Fruit fly (Drosophila melanogaster) whole organism, embryonic: Measurements from ENCODE around the gene tipE.

ENCODE experiments used
- Atf3 ChIP-seq: fragments of 200-800 bp; sonication (Bioruptor generic); optimal IDR thresholded peaks from 3 replicates; lab custom pipeline; 2016; ENCODE audit warnings: missing biosample characterization, missing genetic modification characterization
- Awh ChIP-seq: fragments of 200-800 bp; sonication (Bioruptor generic); IDR thresholded peaks from 2 replicates; pipeline ENCODE4, ENCODE4 v1.3.6; 2022; ENCODE audit warnings: missing biosample characterization, missing genetic modification characterization
- Bgb ChIP-seq: fragments of 200-800 bp; sonication (Bioruptor generic); IDR thresholded peaks from 2 replicates; pipeline ENCODE4 v1.3.6; 2022; ENCODE audit warnings: missing biosample characterization, missing genetic modification characterization; ENCODE audit not compliant: partially characterized antibody
- Blimp-1 ChIP-seq: fragments of 200-800 bp; sonication (Bioruptor generic); optimal IDR thresholded peaks from 3 replicates; lab custom pipeline; 2018; ENCODE audit warnings: missing biosample characterization, missing genetic modification characterization, mild to moderate bottlenecking, moderate library complexity, missing genetic modification reagents
- Bteb2 ChIP-seq: fragments of 200-800 bp; sonication (Bioruptor generic); optimal IDR thresholded peaks from 2 replicates; lab custom pipeline; 2016; ENCODE audit warnings: missing biosample characterization, missing genetic modification characterization
- CG11085 ChIP-seq: fragments of 200-800 bp; sonication (Bioruptor generic); IDR thresholded peaks from 2 replicates; pipeline ENCODE4 v1.3.6; 2022; ENCODE audit warnings: missing biosample characterization, missing genetic modification characterization
- CG11093 ChIP-seq: fragments of 200-800 bp; sonication (Bioruptor generic); IDR thresholded peaks from 3 replicates; pipeline ENCODE4 v1.3.6; 2022; ENCODE audit warnings: missing biosample characterization, missing genetic modification characterization
- CG14860 ChIP-seq: fragments of 200-800 bp; sonication (Bioruptor generic); IDR thresholded peaks from 3 replicates; pipeline ENCODE4 v1.3.6; 2022; ENCODE audit warnings: missing biosample characterization, missing genetic modification characterization; ENCODE audit not compliant: partially characterized antibody
- CG14965 ChIP-seq: fragments of 200-800 bp; sonication (Bioruptor generic); optimal IDR thresholded peaks from 2 replicates; lab custom pipeline; 2016; ENCODE audit warnings: missing biosample characterization, missing genetic modification characterization, borderline replicate concordance
- CG16779 ChIP-seq: fragments of 200-800 bp; sonication (Bioruptor generic); IDR thresholded peaks from 2 replicates; pipeline ENCODE4 v1.3.6; 2022; ENCODE audit warnings: missing biosample characterization, missing genetic modification characterization
- CG18262 ChIP-seq: fragments of 200-800 bp; optimal IDR thresholded peaks from 3 replicates; lab custom pipeline; 2019; ENCODE audit warnings: missing biosample characterization, mild to moderate bottlenecking, missing genetic modification characterization, moderate library complexity
- CG2202 ChIP-seq: fragments of 200-800 bp; sonication (Bioruptor generic); optimal IDR thresholded peaks from 2 replicates; lab custom pipeline; 2018; ENCODE audit warnings: missing biosample characterization, mild to moderate bottlenecking, missing genetic modification characterization
- CG31441 ChIP-seq: fragments of 200-800 bp; sonication (Bioruptor generic); IDR thresholded peaks from 2 replicates; pipeline ENCODE4 v1.3.6; 2022; ENCODE audit warnings: missing biosample characterization, missing genetic modification characterization
- CG32532 ChIP-seq: fragments of 200-800 bp; sonication (Bioruptor generic); IDR thresholded peaks from 2 replicates; pipeline ENCODE4 v1.3.6; 2022; ENCODE audit warnings: missing biosample characterization, missing genetic modification characterization
- CG43689 ChIP-seq: fragments of 200-800 bp; sonication (Bioruptor generic); IDR thresholded peaks from 2 replicates; pipeline ENCODE4 v1.3.6; 2022; ENCODE audit warnings: missing biosample characterization, missing genetic modification characterization
- CG5180 ChIP-seq: fragments of 200-800 bp; sonication (Bioruptor generic); optimal IDR thresholded peaks from 3 replicates; lab custom pipeline; 2017; ENCODE audit warnings: missing biosample characterization, missing genetic modification characterization, mild to moderate bottlenecking, moderate library complexity, missing genetic modification reagents
- CG5245 ChIP-seq: fragments of 200-800 bp; sonication (Bioruptor generic); optimal IDR thresholded peaks from 3 replicates; lab custom pipeline; 2016; ENCODE audit warnings: missing biosample characterization, missing genetic modification characterization
- CG9817 ChIP-seq: fragments of 200-800 bp; sonication (Bioruptor generic); optimal IDR thresholded peaks from 2 replicates; lab custom pipeline; 2018; ENCODE audit warnings: missing biosample characterization, mild to moderate bottlenecking, missing genetic modification characterization, moderate library complexity
- CG9932 ChIP-seq: fragments of 200-800 bp; sonication (Bioruptor generic); IDR thresholded peaks from 2 replicates; pipeline ENCODE4 v1.3.6; 2022; ENCODE audit warnings: missing biosample characterization, missing genetic modification characterization
- Dek ChIP-seq: fragments of 200-800 bp; sonication (Bioruptor generic); optimal IDR thresholded peaks from 3 replicates; lab custom pipeline; 2019; ENCODE audit warnings: missing biosample characterization, mild to moderate bottlenecking, missing genetic modification characterization, moderate library complexity
- Dfd ChIP-seq, 2 experiments: fragments of >200 bp; optimal IDR thresholded peaks; 2 replicates each; lab custom pipeline; 2017; ENCODE audit warnings: missing biosample characterization in 2 of 2, missing genetic modification characterization in 2 of 2
- Dip3 ChIP-seq: fragments of 200-800 bp; sonication (Bioruptor generic); optimal IDR thresholded peaks from 3 replicates; lab custom pipeline; 2016; ENCODE audit warnings: missing biosample characterization, missing genetic modification characterization
- E2f1 ChIP-seq: fragments of 200-800 bp; sonication (Bioruptor generic); IDR thresholded peaks from 2 replicates; pipeline ENCODE4 v1.3.6; 2022; ENCODE audit warnings: missing biosample characterization, missing genetic modification characterization
- GATAe ChIP-seq: fragments of 200-800 bp; sonication (Bioruptor generic); conservative IDR thresholded peaks from 2 replicates; pipeline ENCODE4 v1.3.6; 2022; ENCODE audit warnings: missing biosample characterization, missing genetic modification characterization
- Lhr ChIP-seq: fragments of 200-800 bp; sonication (Bioruptor generic); optimal IDR thresholded peaks from 3 replicates; lab custom pipeline; 2017; ENCODE audit warnings: mild to moderate bottlenecking, missing biosample characterization, missing genetic modification reagents, missing genetic modification characterization
- Nf-YA ChIP-seq: fragments of 200-800 bp; sonication (Bioruptor generic); IDR thresholded peaks from 2 replicates; pipeline ENCODE4 v1.3.6; 2022; ENCODE audit warnings: missing biosample characterization, missing genetic modification characterization
- Ravus ChIP-seq: fragments of 200-800 bp; sonication (Bioruptor generic); IDR thresholded peaks from 2 replicates; pipeline ENCODE4 v1.3.6; 2022; ENCODE audit warnings: missing biosample characterization, missing genetic modification characterization
- Scr ChIP-seq: fragments of 200-800 bp; sonication (Bioruptor generic); IDR thresholded peaks from 2 replicates; pipeline ENCODE4 v1.3.6; 2022; ENCODE audit warnings: missing biosample characterization, missing genetic modification characterization; ENCODE audit not compliant: partially characterized antibody
- Six4 ChIP-seq: fragments of 200-800 bp; sonication (Bioruptor generic); optimal IDR thresholded peaks from 2 replicates; lab custom pipeline; 2016; ENCODE audit warnings: missing biosample characterization, missing genetic modification characterization
- Sry-β ChIP-seq: fragments of 200-800 bp; sonication (Bioruptor generic); optimal IDR thresholded peaks from 2 replicates; lab custom pipeline; 2018; ENCODE audit warnings: missing biosample characterization, mild to moderate bottlenecking, missing genetic modification characterization, moderate library complexity
- Xrp1 ChIP-seq: fragments of 200-800 bp; sonication (Bioruptor generic); IDR thresholded peaks from 2 replicates; pipeline ENCODE4 v1.3.6; 2022; ENCODE audit warnings: missing biosample characterization, missing genetic modification characterization
- ab ChIP-seq: fragments of 200-800 bp; sonication (Bioruptor generic); optimal IDR thresholded peaks from 2 replicates; lab custom pipeline; 2016; ENCODE audit warnings: missing biosample characterization, missing genetic modification characterization
- abd-A ChIP-seq: fragments of 200-800 bp; sonication (Bioruptor generic); optimal IDR thresholded peaks from 3 replicates; lab custom pipeline; 2019; ENCODE audit warnings: missing biosample characterization, mild to moderate bottlenecking, missing genetic modification characterization, moderate library complexity
- al ChIP-seq: fragments of 200-800 bp; sonication (Bioruptor generic); IDR thresholded peaks from 2 replicates; pipeline ENCODE4 v1.3.6; 2022; ENCODE audit warnings: missing biosample characterization, missing genetic modification characterization
- aop ChIP-seq: fragments of 200-800 bp; sonication (Bioruptor generic); IDR thresholded peaks from 2 replicates; pipeline ENCODE4 v1.3.6; 2022; ENCODE audit warnings: missing biosample characterization, missing genetic modification characterization
- disco-r ChIP-seq: fragments of 200-800 bp; sonication (Bioruptor generic); optimal IDR thresholded peaks from 2 replicates; lab custom pipeline; 2016; ENCODE audit warnings: missing biosample characterization, missing genetic modification characterization
- dysf ChIP-seq: fragments of 200-800 bp; sonication (Bioruptor generic); IDR thresholded peaks from 3 replicates; pipeline ENCODE4 v1.3.6; 2022; ENCODE audit warnings: missing biosample characterization, missing genetic modification characterization
- ems ChIP-seq: fragments of 200-800 bp; sonication (Bioruptor generic); optimal IDR thresholded peaks from 3 replicates; lab custom pipeline; 2016; ENCODE audit warnings: missing biosample characterization, missing genetic modification characterization
- gsb ChIP-seq: fragments of 200-800 bp; sonication (Bioruptor generic); IDR thresholded peaks from 2 replicates; pipeline ENCODE4 v1.3.6; 2022; ENCODE audit warnings: missing biosample characterization, missing genetic modification characterization
- hth ChIP-seq: fragments of >200 bp; optimal IDR thresholded peaks from 2 replicates; lab custom pipeline; 2017; ENCODE audit warnings: inconsistent platforms
- jumu ChIP-seq: fragments of 200-800 bp; sonication (Bioruptor generic); optimal IDR thresholded peaks from 3 replicates; lab custom pipeline; 2016; ENCODE audit warnings: missing biosample characterization, missing genetic modification characterization
- klu ChIP-seq: fragments of 200-800 bp; sonication (Bioruptor generic); IDR thresholded peaks from 2 replicates; pipeline ENCODE4 v1.3.6; 2022; ENCODE audit warnings: missing biosample characterization, missing genetic modification characterization
- lmd ChIP-seq: fragments of 200-800 bp; sonication (Bioruptor generic); IDR thresholded peaks from 2 replicates; pipeline ENCODE4 v1.3.6; 2022; ENCODE audit warnings: missing biosample characterization, missing genetic modification characterization
- nmo ChIP-seq: fragments of 200-800 bp; sonication (Bioruptor generic); optimal IDR thresholded peaks from 2 replicates; lab custom pipeline; 2018; ENCODE audit warnings: missing biosample characterization, mild to moderate bottlenecking, missing genetic modification characterization, moderate library complexity
- row ChIP-seq: fragments of 200-800 bp; sonication (Bioruptor generic); IDR thresholded peaks from 3 replicates; pipeline ENCODE4 v1.3.6; 2022; ENCODE audit warnings: missing biosample characterization, missing genetic modification characterization
- sisA ChIP-seq: fragments of 200-800 bp; sonication (Bioruptor generic); IDR thresholded peaks from 2 replicates; pipeline ENCODE4 v1.3.6; 2022; ENCODE audit warnings: missing biosample characterization, missing genetic modification characterization
- slou ChIP-seq: fragments of 200-800 bp; sonication (Bioruptor generic); optimal IDR thresholded peaks from 3 replicates; lab custom pipeline; 2016; ENCODE audit warnings: missing biosample characterization, missing genetic modification characterization
- slp2 ChIP-seq: fragments of 200-800 bp; sonication (Bioruptor generic); optimal IDR thresholded peaks from 2 replicates; lab custom pipeline; 2016; ENCODE audit warnings: missing biosample characterization, missing genetic modification characterization
- sna ChIP-seq: fragments of 200-800 bp; sonication (Bioruptor generic); IDR thresholded peaks from 2 replicates; pipeline ENCODE4 v1.3.6; 2022; ENCODE audit warnings: missing biosample characterization, missing genetic modification characterization; ENCODE audit not compliant: partially characterized antibody
- so ChIP-seq: fragments of 200-800 bp; sonication (Bioruptor generic); IDR thresholded peaks from 3 replicates; pipeline ENCODE4 v1.3.6; 2022; ENCODE audit warnings: missing biosample characterization, missing genetic modification characterization
- trh ChIP-seq: fragments of 200-800 bp; sonication (Bioruptor generic); optimal IDR thresholded peaks from 2 replicates; lab custom pipeline; 2016; ENCODE audit warnings: missing biosample characterization, missing genetic modification characterization

tipE gene

dm6 chr3L:4169957-4170651 lies 18.2 kb upstream of the tipE start, which contains the start of gene Ero1L (continued):
- TF ChIP-seq slou (GFP tag; lab: Kevin White, UChicago): no peak
- TF ChIP-seq lmd (GFP tag; lab: Robert Waterston, UW): no peak
- TF ChIP-seq Xrp1 (GFP tag; lab: Robert Waterston, UW): peak; percentile 27; the same call in 1 of the 2 replicates
- TF ChIP-seq row (GFP tag; lab: Robert Waterston, UW): peak; percentile 39; the same call in 1 of the 3 replicates
- TF ChIP-seq nmo: peak; percentile 53
- TF ChIP-seq Sry-β (GFP tag; lab: Kevin White, UChicago): peak; percentile 0
- TF ChIP-seq Nf-YA (GFP tag; lab: Robert Waterston, UW): 0 out of 2 replicates have a peak, but pooled peaks have one; percentile 8
- peak; percentile 55 for TF ChIP-seq CG18262 (tag; lab: Kevin White, UChicago)
- TF ChIP-seq Bteb2 (GFP tag; lab: Kevin White, UChicago): no peak
- no peak for TF ChIP-seq CG16779 (GFP tag; lab: Robert Waterston, UW)
- TF ChIP-seq Six4 (GFP tag; lab: Kevin White, UChicago): no peak
- no peak for TF ChIP-seq CG14860
- TF ChIP-seq abd-A: peak; percentile 67
- no peak for TF ChIP-seq Dfd (GFP tag; optimal IDR thresholded peaks at IDR 0.05; lab: Kevin White, UChicago)
- TF ChIP-seq CG9817 (tag; lab: Kevin White, UChicago): no peak
- no peak for TF ChIP-seq slp2 (GFP tag; lab: Kevin White, UChicago)
- TF ChIP-seq CG5245 (GFP tag; lab: Kevin White, UChicago): no peak
- no peak; the same call in 1 of the 2 replicates for TF ChIP-seq E2f1 (GFP tag; lab: Robert Waterston, UW)
- TF ChIP-seq hth (lab: Kevin White, UChicago): no peak
- no peak for TF ChIP-seq Awh (GFP tag; lab: Robert Waterston, UW)
- no peak for TF ChIP-seq CG5180 (GFP tag; lab: Kevin White, UChicago)
- TF ChIP-seq sna (GFP tag; lab: Robert Waterston, UW): no peak
- no peak for TF ChIP-seq Atf3 (GFP tag; lab: Kevin White, UChicago)
- peak; percentile 64 for TF ChIP-seq Blimp-1 (GFP tag; lab: Kevin White, UChicago)
- TF ChIP-seq disco-r (GFP tag; lab: Kevin White, UChicago): no peak
- TF ChIP-seq klu (GFP tag; lab: Robert Waterston, UW): no peak; the same call in 1 of the 2 replicates
- peak; percentile 78 for TF ChIP-seq CG31441 (GFP tag; lab: Robert Waterston, UW)
- no peak for TF ChIP-seq ems (GFP tag; lab: Kevin White, UChicago)
- peak; percentile 38 for TF ChIP-seq Dek
- no peak for TF ChIP-seq GATAe
- TF ChIP-seq CG14965 (GFP tag; lab: Kevin White, UChicago): no peak
- TF ChIP-seq sisA (GFP tag; lab: Robert Waterston, UW): no peak
- TF ChIP-seq CG11085: no peak
- no peak for TF ChIP-seq Bgb
- no peak for TF ChIP-seq jumu
- TF ChIP-seq CG9932 (GFP tag; lab: Robert Waterston, UW): peak; percentile 25; the same call in 1 of the 2 replicates
- TF ChIP-seq CG2202 (tag; lab: Kevin White, UChicago): no peak
- TF ChIP-seq gsb (GFP tag; lab: Robert Waterston, UW): no peak
- TF ChIP-seq Dip3 (GFP tag; lab: Kevin White, UChicago): no peak
- no peak for TF ChIP-seq CG43689
- TF ChIP-seq so (GFP tag; lab: Robert Waterston, UW): no peak
- TF ChIP-seq ab (GFP tag; lab: Kevin White, UChicago): no peak
- no peak for TF ChIP-seq trh (GFP tag; lab: Kevin White, UChicago)
- peak; percentile 82 for TF ChIP-seq Lhr (GFP tag; lab: Kevin White, UChicago)
- TF ChIP-seq CG32532: peak; percentile 23; the same call in 1 of the 2 replicates
- TF ChIP-seq CG11093 (GFP tag; lab: Robert Waterston, UW): no peak
- TF ChIP-seq aop (GFP tag; lab: Robert Waterston, UW): no peak
- TF ChIP-seq al: no peak
- TF ChIP-seq Ravus (GFP tag; lab: Robert Waterston, UW): no peak
- no peak for TF ChIP-seq Scr (GFP tag; lab: Robert Waterston, UW)
- TF ChIP-seq dysf (GFP tag; lab: Robert Waterston, UW): no peak
